Fruit fly (Drosophila melanogaster): Measurements from ENCODE around the gene by.

Gene by

DNA sequence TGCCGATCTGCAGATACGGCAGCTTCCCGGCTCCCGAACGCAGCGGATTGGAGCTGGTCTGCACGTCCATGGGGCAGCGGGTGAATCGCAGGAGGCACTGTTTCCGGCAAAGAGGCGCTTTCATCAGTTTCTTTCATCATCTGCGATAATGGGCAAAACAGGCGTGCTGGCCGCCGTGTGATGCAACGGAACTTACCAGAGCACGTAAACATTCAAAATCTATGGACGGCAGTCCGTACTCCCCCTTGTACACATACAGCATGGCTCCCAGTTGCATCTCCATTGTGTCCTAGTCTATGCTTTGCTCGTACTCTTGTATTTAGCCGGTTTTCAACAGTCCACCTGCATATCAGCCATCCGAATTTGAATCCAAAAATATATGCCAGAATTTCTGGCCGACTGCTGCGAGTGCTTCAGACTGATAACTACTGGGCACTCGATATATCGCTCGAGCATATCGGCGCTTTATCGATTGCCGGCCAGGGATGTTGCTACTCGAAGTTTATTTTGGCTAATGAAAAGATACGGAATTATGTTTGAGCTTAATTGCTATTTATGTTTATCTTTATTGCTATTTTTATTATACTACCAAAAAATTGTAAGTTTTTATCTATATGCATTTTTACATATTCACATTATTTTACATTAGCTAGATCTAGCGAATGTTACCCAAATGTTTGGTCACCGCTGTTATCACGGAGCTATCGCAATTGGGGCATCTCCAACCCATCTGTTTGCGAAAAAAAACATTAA lies 30.6 kb upstream of the by start, which contains the start of the genes CG9393 and Vps45 (continued):
- peak; percentile 88 for TF ChIP-seq CG2120 (GFP tag; optimal IDR thresholded peaks at IDR 0.05)
- no peak for TF ChIP-seq CG6654 (GFP tag; optimal IDR thresholded peaks at IDR 0.05)
- no peak for TF ChIP-seq CG7745 (tag; optimal IDR thresholded peaks at IDR 0.05)
- TF ChIP-seq CG30431 (GFP tag; optimal IDR thresholded peaks at IDR 0.05), result no peak
- peak; percentile 68 to 94 for TF ChIP-seq Pdp1 (GFP tag; optimal IDR thresholded peaks at IDR 0.05)
- TF ChIP-seq Ptx1 (GFP tag; IDR thresholded peaks at IDR 0.05), result peak; percentile 58
- TF ChIP-seq E2f2 (GFP tag; IDR thresholded peaks at IDR 0.05), result peak; percentile 63
- peak; percentile 95 for TF ChIP-seq CG16813 (GFP tag; IDR thresholded peaks at IDR 0.05; ENCODE audit: partially characterized antibody)
- no peak for TF ChIP-seq CG8388 (GFP tag; optimal IDR thresholded peaks at IDR 0.05)
- no peak for TF ChIP-seq ftz-f1 (GFP tag; optimal IDR thresholded peaks at IDR 0.05)
- TF ChIP-seq Dfd (GFP tag; optimal IDR thresholded peaks at IDR 0.05), result no peak
- peak; percentile 31 for TF ChIP-seq Six4 (GFP tag; optimal IDR thresholded peaks at IDR 0.05)
- peak; percentile 40; the same call in 1 of the 2 replicates for TF ChIP-seq CG7372 (GFP tag; IDR thresholded peaks at IDR 0.05)
- peak; percentile 35; the same call in 1 of the 2 replicates for TF ChIP-seq NFAT (GFP tag; IDR thresholded peaks at IDR 0.05)
- no peak for TF ChIP-seq Nf-YA (GFP tag; IDR thresholded peaks at IDR 0.05)
- TF ChIP-seq CTCF (GFP tag; optimal IDR thresholded peaks at IDR 0.05), result peak; percentile 22
- TF ChIP-seq sug (tag; optimal IDR thresholded peaks at IDR 0.05), result peak; percentile 83
- TF ChIP-seq Doc3 (GFP tag; IDR thresholded peaks at IDR 0.05; ENCODE audit: partially characterized antibody), result peak; percentile 90
- peak; percentile 26 for TF ChIP-seq psq (GFP tag; optimal IDR thresholded peaks at IDR 0.05)
- TF ChIP-seq Atf-2 (GFP tag; optimal IDR thresholded peaks at IDR 0.05), result peak; percentile 11
- no peak for TF ChIP-seq CG2875 (GFP tag; optimal IDR thresholded peaks at IDR 0.05)
- peak; percentile 84 for TF ChIP-seq lilli (GFP tag; optimal IDR thresholded peaks at IDR 0.05)
- peak; percentile 52 for TF ChIP-seq NC2β (GFP tag; optimal IDR thresholded peaks at IDR 0.05)
- TF ChIP-seq emc (GFP tag; optimal IDR thresholded peaks at IDR 0.05), result peak; percentile 37
- peak; percentile 76 for TF ChIP-seq CoRest (tag; optimal IDR thresholded peaks at IDR 0.05)
- TF ChIP-seq CG13775 (GFP tag; optimal IDR thresholded peaks at IDR 0.05), result peak; percentile 68
- no peak for TF ChIP-seq Asciz (GFP tag; optimal IDR thresholded peaks at IDR 0.05)
- peak; percentile 57 for TF ChIP-seq CG7786 (GFP tag; optimal IDR thresholded peaks at IDR 0.05)
- TF ChIP-seq Med (GFP tag), result peak; percentile 90
- TF ChIP-seq CG13424 (tag; optimal IDR thresholded peaks at IDR 0.05), result peak; percentile 74
- no peak; the same call in 1 of the 2 replicates for TF ChIP-seq CG14014 (GFP tag; IDR thresholded peaks at IDR 0.05)
- no peak for TF ChIP-seq CG7987 (GFP tag; optimal IDR thresholded peaks at IDR 0.05)
- TF ChIP-seq MESR4 (GFP tag; optimal IDR thresholded peaks at IDR 0.05), result peak; percentile 34
- no peak for TF ChIP-seq her (GFP tag; optimal IDR thresholded peaks at IDR 0.05)
- no peak for TF ChIP-seq CG11695 (GFP tag; IDR thresholded peaks at IDR 0.05)
- peak; percentile 82 for TF ChIP-seq CG42726 (GFP tag; IDR thresholded peaks at IDR 0.05; ENCODE audit: partially characterized antibody)
- TF ChIP-seq NK7.1 (GFP tag; optimal IDR thresholded peaks at IDR 0.05), result no peak
- TF ChIP-seq CG1832 (GFP tag; optimal IDR thresholded peaks at IDR 0.05), result no peak
- TF ChIP-seq nom (GFP tag; optimal IDR thresholded peaks at IDR 0.05), result no peak
- no peak for TF ChIP-seq CG11504 (tag; optimal IDR thresholded peaks at IDR 0.05)
- no peak for TF ChIP-seq abd-A (tag; optimal IDR thresholded peaks at IDR 0.05)
- TF ChIP-seq gce (GFP tag; IDR thresholded peaks at IDR 0.05), result no peak
- TF ChIP-seq sqz (GFP tag; optimal IDR thresholded peaks at IDR 0.05), result no peak
- TF ChIP-seq dysf (GFP tag; IDR thresholded peaks at IDR 0.05), result 0 out of 3 replicates have a peak, but pooled peaks have one; percentile 16
- peak; percentile 63 for TF ChIP-seq CG9215 (GFP tag; IDR thresholded peaks at IDR 0.05)
- no peak for TF ChIP-seq pros (GFP tag; optimal IDR thresholded peaks at IDR 0.05)
- TF ChIP-seq CG18476 (GFP tag; optimal IDR thresholded peaks at IDR 0.05), result peak; percentile 52
- no peak for TF ChIP-seq dimm (GFP tag; IDR thresholded peaks at IDR 0.05)
- no peak for TF ChIP-seq oc (tag; optimal IDR thresholded peaks at IDR 0.05)
- peak; percentile 68 for TF ChIP-seq YL-1 (GFP tag; optimal IDR thresholded peaks at IDR 0.05)
